Worm (Caenorhabditis elegans) whole organism, early embryonic: Measurements from ENCODE around the gene ncs-3.
A peak's percentile ranks its signal among the peaks of the same experiment; 100 is the strongest.

Source experiments
- F13C5.2 ChIP-seq: sonication (generic microtip); optimal IDR thresholded peaks from 2 replicates; lab custom pipeline; 2017; ENCODE audit warnings: mild to moderate bottlenecking, missing genetic modification characterization, inconsistent platforms, missing compliant biosample characterization
- ceh-13 ChIP-seq: fragments of 200-800 bp; sonication (Bioruptor generic); optimal IDR thresholded peaks from 2 replicates; lab custom pipeline; 2018; ENCODE audit warnings: mild to moderate bottlenecking, missing genetic modification characterization, missing compliant biosample characterization
- ets-7 ChIP-seq: sonication (generic microtip); optimal IDR thresholded peaks from 2 replicates; lab custom pipeline; 2016; ENCODE audit warnings: missing genotype, missing genetic modification characterization, missing compliant biosample characterization
- flt-1 ChIP-seq: fragments of 200-800 bp; sonication (Bioruptor generic); IDR thresholded peaks from 2 replicates; pipeline ENCODE4 v1.3.6; 2022; ENCODE audit warnings: missing genetic modification characterization, missing compliant biosample characterization
- pes-1 ChIP-seq: fragments of 200-800 bp; sonication (Bioruptor generic); IDR thresholded peaks from 2 replicates; pipeline ENCODE4 v1.3.6; 2022; ENCODE audit warnings: missing genetic modification reagents, missing genetic modification characterization, missing compliant biosample characterization
- scrt-1 ChIP-seq: fragments of 200-800 bp; sonication (Bioruptor generic); IDR thresholded peaks from 2 replicates; pipeline ENCODE4 v1.3.6; 2022; ENCODE audit warnings: missing genetic modification characterization, missing compliant biosample characterization
- tbx-37 ChIP-seq: fragments of 200-800 bp; sonication (Bioruptor generic); conservative IDR thresholded peaks from 2 replicates; pipeline ENCODE4 v1.3.6; 2022; ENCODE audit warnings: missing genetic modification reagents, missing genetic modification characterization, missing compliant biosample characterization

DNA sequence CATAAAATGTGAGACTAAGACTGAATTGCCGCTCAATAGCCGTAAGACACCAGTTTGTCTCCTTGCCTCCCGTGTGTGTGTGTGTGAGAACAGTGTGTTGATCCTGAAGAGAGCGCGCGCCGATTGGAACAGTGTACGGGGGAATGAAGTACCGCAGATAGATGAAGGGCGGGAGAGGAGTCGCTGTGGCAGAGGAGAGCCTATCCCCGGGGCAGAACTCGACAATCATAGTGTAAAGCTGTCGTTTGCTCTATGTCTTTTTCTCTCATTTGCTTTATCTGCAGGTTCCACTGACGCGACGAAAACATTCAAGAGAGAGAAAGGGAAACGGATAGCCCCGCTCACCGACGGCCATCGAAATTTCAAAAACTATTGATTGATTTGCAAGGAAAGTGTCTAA is 28.0 kb downstream of the ncs-3 start:
- TF ChIP-seq ceh-13 (no peak), scrt-1 (GFP tag; lab: Robert Waterston, UW) (0 out of 2 replicates have a peak, but pooled peaks have one; percentile 17), tbx-37 (GFP tag; lab: Robert Waterston, UW) (no peak), flt-1 (no peak), pes-1 (GFP tag; lab: Robert Waterston, UW) (no peak), F13C5.2 (no peak), ets-7 (tag; lab: Kevin White, UChicago) (no peak)
